Fruit fly (Drosophila melanogaster) whole organism, embryonic: ENCODE results near the gene CG42340.

Experiments used
- CG12299 ChIP-seq: fragments of 200-800 bp; sonication (Bioruptor generic); optimal IDR thresholded peaks from 2 replicates; lab custom pipeline; 2018; ENCODE audit warnings: missing biosample characterization, mild to moderate bottlenecking, missing genetic modification characterization
- CG13123 ChIP-seq: fragments of 200-800 bp; sonication (Bioruptor generic); optimal IDR thresholded peaks from 2 replicates; lab custom pipeline; 2016; ENCODE audit warnings: missing biosample characterization, missing genetic modification characterization
- CG17359 ChIP-seq: fragments of 200-800 bp; sonication (Bioruptor generic); optimal IDR thresholded peaks from 3 replicates; lab custom pipeline; 2018; ENCODE audit warnings: missing biosample characterization, mild to moderate bottlenecking, missing genetic modification characterization, moderate library complexity
- CG1832 ChIP-seq: fragments of 200-800 bp; sonication (Bioruptor generic); optimal IDR thresholded peaks from 2 replicates; lab custom pipeline; 2017; ENCODE audit warnings: missing biosample characterization, mild to moderate bottlenecking, missing genetic modification characterization, inconsistent platforms
- Fer2 ChIP-seq: fragments of 200-800 bp; sonication (Bioruptor generic); optimal IDR thresholded peaks from 2 replicates; lab custom pipeline; 2018; ENCODE audit warnings: missing biosample characterization, mild to moderate bottlenecking, missing genetic modification characterization, moderate library complexity
- Usf ChIP-seq: fragments of 200-800 bp; sonication (Bioruptor generic); optimal IDR thresholded peaks from 2 replicates; lab custom pipeline; 2017; ENCODE audit warnings: missing genotype, missing biosample characterization, missing genetic modification characterization
- aop ChIP-seq: fragments of 200-800 bp; sonication (Bioruptor generic); IDR thresholded peaks from 2 replicates; pipeline ENCODE4 v1.3.6; 2022; ENCODE audit warnings: missing biosample characterization, missing genetic modification characterization
- fu2 ChIP-seq: fragments of 200-800 bp; sonication (Bioruptor generic); optimal IDR thresholded peaks from 2 replicates; lab custom pipeline; 2016; ENCODE audit warnings: missing biosample characterization, missing genetic modification characterization
- ham ChIP-seq: fragments of 200-800 bp; sonication (Bioruptor generic); IDR thresholded peaks from 2 replicates; pipeline ENCODE4 v1.3.6; 2022; ENCODE audit warnings: missing biosample characterization, missing genetic modification characterization
- lmd ChIP-seq: fragments of 200-800 bp; sonication (Bioruptor generic); IDR thresholded peaks from 2 replicates; pipeline ENCODE4 v1.3.6; 2022; ENCODE audit warnings: missing biosample characterization, missing genetic modification characterization
- pan ChIP-seq, 4 experiments: fragments of >200 bp in 3 of 4; fragments of 200-800 bp in 1 of 4; sonication (Bioruptor generic) in 1 of 4; optimal IDR thresholded peaks in 3 of 4; IDR thresholded peaks in 1 of 4; 2 replicates each; pipeline versions ENCODE4 v1.3.6 to Lab custom; 2017 to 2022; ENCODE audit warnings: missing biosample characterization in 2 of 4, missing genetic modification characterization in 2 of 4, mixed read lengths in 1 of 4
- vfl ChIP-seq: fragments of 200-800 bp; sonication (Bioruptor generic); optimal IDR thresholded peaks from 2 replicates; lab custom pipeline; 2016; ENCODE audit warnings: missing biosample characterization, missing genetic modification characterization

DNA sequence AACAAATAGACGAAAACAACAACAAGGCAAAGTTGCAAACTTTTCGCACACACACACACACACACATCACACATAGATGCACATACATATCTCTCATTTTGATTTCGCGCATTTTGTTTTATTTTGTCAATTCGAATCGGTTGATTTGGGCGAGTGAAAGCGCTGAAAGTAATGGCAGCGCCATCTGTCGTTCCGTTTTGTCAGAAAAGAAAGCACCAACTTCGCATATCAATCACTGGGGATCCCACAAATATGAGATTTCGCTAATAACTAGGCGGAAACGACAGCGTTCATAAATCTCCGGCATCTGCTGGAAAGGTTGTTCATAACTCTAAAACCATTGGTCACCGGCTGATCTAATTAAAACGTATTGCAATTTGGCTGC is 26.0 kb upstream of the CG42340 start:
- TF ChIP-seq CG17359 (tag; lab: Kevin White, UChicago) (no peak), fu2 (no peak), aop (GFP tag; lab: Robert Waterston, UW) (no peak), CG12299 (tag; lab: Kevin White, UChicago) (no peak), CG13123 (GFP tag; lab: Kevin White, UChicago) (no peak), ham (GFP tag; lab: Robert Waterston, UW) (no peak), vfl (no peak), lmd (no peak), CG1832 (no peak), Usf (GFP tag; lab: Kevin White, UChicago) (no peak), Fer2 (tag; lab: Kevin White, UChicago) (no peak), pan (optimal IDR thresholded peaks at IDR 0.05; lab: Kevin White, UChicago) (no peak), pan (GFP tag; optimal IDR thresholded peaks at IDR 0.05 in 1 of 2, IDR thresholded peaks at IDR 0.05 in 1 of 2) (no peak)
